Worm (Caenorhabditis elegans): ENCODE measurements around the gene R105.5.

DNA sequence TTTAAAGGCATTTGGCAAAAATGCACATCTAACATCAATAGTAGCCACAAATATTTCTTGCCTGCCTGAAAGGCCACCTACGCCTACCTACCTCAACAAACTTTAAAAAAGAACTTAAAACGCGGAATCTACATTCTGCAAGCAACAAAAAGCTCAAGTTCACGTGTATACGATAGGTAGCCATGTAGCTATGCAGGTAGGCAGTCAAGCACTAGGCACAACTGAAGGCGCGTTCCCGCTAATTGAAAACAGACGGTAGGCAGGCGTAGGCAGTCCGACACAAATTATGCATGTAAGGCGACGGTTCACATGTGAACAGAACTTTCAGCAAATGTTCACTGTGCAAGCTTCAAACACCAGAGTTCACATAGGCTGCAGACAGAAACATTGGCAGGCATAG lies 23.5 kb upstream of the R105.5 start:
- TF ChIP-seq unc-62 (GFP tag; optimal IDR thresholded peaks at IDR 0.05 in 1 of 2), result peak in 1 of 2 experiments; percentile 77
- no peak for TF ChIP-seq unc-62 (tag; optimal IDR thresholded peaks at IDR 0.05)
- no peak for TF ChIP-seq nhr-111 (GFP tag; optimal IDR thresholded peaks at IDR 0.05)
- TF ChIP-seq ama-1 (optimal IDR thresholded peaks at IDR 0.05), result no peak
- no peak for TF ChIP-seq madf-9 (GFP tag; conservative IDR thresholded peaks at IDR 0.05)
- TF ChIP-seq nhr-237 (tag; optimal IDR thresholded peaks at IDR 0.05), result no peak
- no peak for TF ChIP-seq fos-1 (tag; optimal IDR thresholded peaks at IDR 0.05)
- TF ChIP-seq Y5F2A.4 (GFP tag; optimal IDR thresholded peaks at IDR 0.05), result no peak
- no peak for TF ChIP-seq lin-39 (tag; optimal IDR thresholded peaks at IDR 0.05)
- TF ChIP-seq dpl-1 (GFP tag; optimal IDR thresholded peaks at IDR 0.05), result no peak
- TF ChIP-seq nhr-28 (tag; optimal IDR thresholded peaks at IDR 0.05), result no peak
- no peak for TF ChIP-seq arid-1 (GFP tag; conservative IDR thresholded peaks at IDR 0.05)

Measured in whole organism, L4 larva.